Worm (Caenorhabditis elegans): ENCODE data around the gene C09G9.5.

C09G9.5 gene

DNA sequence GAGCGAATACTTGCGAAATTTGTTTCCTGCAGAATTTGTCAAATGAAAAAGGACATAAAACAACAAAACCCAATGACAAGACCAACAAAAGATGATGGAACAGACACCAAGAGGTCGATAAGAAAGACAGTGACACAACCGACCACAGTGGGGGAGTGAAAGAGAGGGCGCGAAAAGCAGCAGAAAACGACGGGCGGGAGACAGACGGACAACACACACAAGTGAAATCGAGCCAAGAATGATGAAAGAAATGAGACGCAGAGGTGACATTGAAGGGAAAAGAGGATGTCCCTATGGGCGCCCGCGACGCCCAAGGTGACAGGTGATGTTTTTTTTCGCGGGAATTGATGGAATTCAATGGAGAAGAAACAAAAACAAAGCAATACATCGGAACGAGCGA, 20.2 kb upstream of the C09G9.5 start (continued):
- TF ChIP-seq hmg-20 (GFP tag; IDR thresholded peaks at IDR 0.05) (0 out of 2 replicates have a peak, but pooled peaks have one; percentile 10), dpl-1 (GFP tag; optimal IDR thresholded peaks at IDR 0.05) (no peak), athp-1 (tag; optimal IDR thresholded peaks at IDR 0.05) (peak; percentile 16), ztf-18 (tag; optimal IDR thresholded peaks at IDR 0.05) (peak; percentile 53), K12H6.12 (tag; optimal IDR thresholded peaks at IDR 0.05) (peak; percentile 45), ztf-26 (tag; optimal IDR thresholded peaks at IDR 0.05) (peak; percentile 67), F49E8.2 (tag; optimal IDR thresholded peaks at IDR 0.05; ENCODE audit: insufficient read depth) (no peak), madf-10 (tag; optimal IDR thresholded peaks at IDR 0.05) (peak; percentile 23), nhr-90 (tag; optimal IDR thresholded peaks at IDR 0.05) (peak; percentile 62), Y79H2A.3 (GFP tag; conservative IDR thresholded peaks at IDR 0.05) (no peak), ets-4 (GFP tag; optimal IDR thresholded peaks at IDR 0.05) (peak; percentile 68)

DNA sequence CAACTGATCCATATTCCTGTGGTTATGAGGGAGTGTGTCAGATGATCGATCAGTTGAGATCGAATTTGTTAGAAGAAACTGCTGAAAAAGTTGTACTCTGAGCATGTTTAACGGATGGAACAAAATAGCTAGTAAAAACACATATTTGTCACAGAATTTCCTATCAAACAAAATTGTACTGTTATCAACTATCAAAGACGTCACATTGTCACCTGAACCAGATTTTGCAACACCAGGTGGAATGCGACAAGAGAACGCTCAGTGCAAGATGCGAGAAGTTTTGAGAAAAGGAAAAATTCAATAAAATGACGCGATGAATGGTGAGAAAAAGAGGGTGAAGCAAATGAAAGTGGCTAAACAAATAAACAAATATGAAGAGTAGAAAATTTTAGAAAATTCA, 18.8 kb upstream of the C09G9.5 start:
- TF ChIP-seq snpc-3.4 (tag; optimal IDR thresholded peaks at IDR 0.05) = no peak
- TF ChIP-seq nhr-80 (tag; optimal IDR thresholded peaks at IDR 0.05) = peak; percentile 18

DNA sequence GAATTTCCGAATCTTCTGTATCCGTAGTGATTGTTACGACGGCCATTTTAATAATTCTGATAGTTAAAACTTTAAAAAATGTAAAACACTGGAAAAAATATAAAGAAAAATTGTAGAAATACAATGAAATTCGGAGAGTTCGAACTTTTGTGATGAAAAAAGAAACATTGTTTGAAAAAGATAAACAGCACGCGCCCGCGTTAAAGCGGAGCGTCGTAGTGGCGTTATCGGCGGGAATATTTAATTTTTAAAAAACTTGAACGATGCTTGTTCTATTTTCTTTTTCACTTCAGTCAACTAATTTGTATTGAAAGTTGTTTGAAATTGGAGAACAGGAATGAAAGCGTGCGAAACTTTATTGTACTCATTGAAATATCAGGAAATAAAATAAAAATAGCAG, 16.7 kb upstream of the C09G9.5 start, which contains the start of gene npp-23:
Gene npp-23, minus strand, starts transcription at position 56 of the 400 bp plus-strand sequence.
- TF ChIP-seq lin-35 (GFP tag; optimal IDR thresholded peaks at IDR 0.05) (peak in 1 of 3 experiments; percentile 86), attf-3 (GFP tag; conservative IDR thresholded peaks at IDR 0.05) (peak; percentile 94), dpl-1 (GFP tag; optimal IDR thresholded peaks at IDR 0.05) (peak; percentile 71), efl-1 (GFP tag; optimal IDR thresholded peaks at IDR 0.05) (peak; percentile 85), ceh-100 (GFP tag; IDR thresholded peaks at IDR 0.05) (no peak)

DNA sequence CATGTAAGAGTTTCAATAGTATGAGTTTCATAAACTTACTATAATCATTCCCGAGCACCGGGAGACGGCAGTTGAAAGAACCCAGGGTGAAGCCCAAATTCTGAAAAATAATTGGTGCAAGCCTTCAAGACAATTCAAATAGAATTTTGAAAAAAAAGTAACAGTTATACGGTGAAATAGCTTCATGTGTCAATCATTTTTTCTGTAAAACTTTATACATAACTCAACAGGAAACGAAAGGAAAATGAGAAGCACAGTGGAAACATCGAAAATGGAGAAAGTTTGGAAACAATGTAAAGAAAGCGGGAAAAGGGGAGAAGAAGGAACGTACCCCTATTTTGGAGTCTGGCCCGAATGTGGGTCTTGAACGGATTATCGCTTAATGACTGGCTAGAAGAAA, 13.4 kb upstream of the C09G9.5 start, which contains the start of gene C09G9.3:
Gene C09G9.3, minus strand, starts transcription at position 101 of the 400 bp plus-strand sequence.
- TF ChIP-seq akir-1 (GFP tag; optimal IDR thresholded peaks at IDR 0.05) (no peak), lir-1 (GFP tag; conservative IDR thresholded peaks at IDR 0.05) (no peak), ztf-18 (tag; optimal IDR thresholded peaks at IDR 0.05) (no peak), Y53G8AR.9 (GFP tag; conservative IDR thresholded peaks at IDR 0.05) (no peak), C06A6.2 (GFP tag; conservative IDR thresholded peaks at IDR 0.05) (no peak), mel-28 (tag; optimal IDR thresholded peaks at IDR 0.05; ENCODE audit: borderline replicate concordance) (no peak), lin-26 (GFP tag; IDR thresholded peaks at IDR 0.05) (no peak)

DNA sequence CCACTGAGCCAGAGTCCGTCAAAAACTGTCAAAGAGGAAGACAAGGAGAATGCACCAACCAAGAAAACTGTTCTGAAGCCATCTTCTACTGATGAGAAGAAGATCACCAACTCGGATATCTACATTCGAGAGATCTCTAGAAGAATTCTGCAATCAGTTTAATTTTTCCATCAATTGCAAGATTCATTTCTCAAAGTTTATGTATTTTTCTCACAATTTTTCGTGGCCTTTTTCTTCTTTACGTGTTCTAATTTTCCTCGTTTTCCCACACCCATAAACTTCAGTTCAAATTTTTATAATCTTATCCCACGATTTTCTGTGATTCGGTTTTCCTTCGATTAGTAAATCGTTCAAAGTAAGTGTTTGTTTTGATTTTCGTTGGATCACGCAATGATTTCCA, 12.5 kb upstream of the C09G9.5 start, which contains the start of gene hdl-2:
Gene hdl-2, plus strand, starts transcription at position 301 of the 400 bp plus-strand sequence.
- TF ChIP-seq Y79H2A.3 (GFP tag; conservative IDR thresholded peaks at IDR 0.05) = no peak
- no peak for TF ChIP-seq F33H1.4 (GFP tag; IDR thresholded peaks at IDR 0.05)
- TF ChIP-seq K11D2.4 (GFP tag; IDR thresholded peaks at IDR 0.05) = no peak
- TF ChIP-seq snpc-3.4 (tag; optimal IDR thresholded peaks at IDR 0.05) = no peak
- TF ChIP-seq ceh-91 (GFP tag; IDR thresholded peaks at IDR 0.05) = no peak
- TF ChIP-seq dox-1 (GFP tag; IDR thresholded peaks at IDR 0.05) = no peak
- TF ChIP-seq somi-1 (GFP tag; optimal IDR thresholded peaks at IDR 0.05) = no peak
- no peak for TF ChIP-seq hlh-26 (GFP tag; conservative IDR thresholded peaks at IDR 0.05)

DNA sequence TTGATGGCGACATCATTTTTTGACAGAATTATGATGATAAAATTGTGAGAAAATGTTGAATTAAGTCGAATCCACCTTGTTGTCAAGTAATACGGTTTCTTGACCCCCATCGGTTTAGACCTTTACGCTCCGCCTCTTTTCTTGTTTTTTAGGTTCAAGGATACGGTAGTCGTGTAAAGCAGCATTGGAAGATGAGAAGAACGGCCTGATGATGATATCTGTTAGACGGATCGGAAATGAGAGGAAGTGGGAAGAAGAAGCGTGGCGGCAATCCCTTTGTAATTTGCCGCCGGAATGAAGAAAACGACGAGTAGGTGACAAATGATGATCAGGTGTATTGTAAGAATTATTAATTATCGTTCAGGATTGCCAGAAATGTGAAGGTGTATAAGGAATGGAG, 6.5 kb upstream of the C09G9.5 start, which contains the start of gene npax-4:
Gene npax-4, minus strand, starts transcription at position 101 of the 400 bp plus-strand sequence.
- TF ChIP-seq lag-1 (GFP tag; IDR thresholded peaks at IDR 0.05) (no peak), ceh-91 (GFP tag; IDR thresholded peaks at IDR 0.05) (no peak), Y67H2A.10 (GFP tag; conservative IDR thresholded peaks at IDR 0.05) (no peak)

All from whole organism, young adult.